Worm (Caenorhabditis elegans) whole organism, young adult: ENCODE results near the gene slc-36.5.

Experiments used
- B0019.2 ChIP-seq: fragments of 200-800 bp; sonication (Bioruptor generic); conservative IDR thresholded peaks from 2 replicates; pipeline ENCODE4 v1.3.6; 2022; ENCODE audit warnings: missing genetic modification reagents, missing genetic modification characterization, missing compliant biosample characterization
- D2030.7 ChIP-seq: fragments of 200-800 bp; sonication (Bioruptor generic); IDR thresholded peaks from 2 replicates; pipeline ENCODE4 v1.3.6; 2022; ENCODE audit warnings: missing genetic modification reagents, missing genetic modification characterization, missing compliant biosample characterization
- F10E7.11 ChIP-seq: sonication (generic microtip); optimal IDR thresholded peaks from 2 replicates; lab custom pipeline; 2017; ENCODE audit warnings: mild to moderate bottlenecking, missing genetic modification characterization, moderate library complexity, missing compliant biosample characterization
- F22D6.2 ChIP-seq: sonication (generic microtip); optimal IDR thresholded peaks from 2 replicates; lab custom pipeline; 2016; ENCODE audit warnings: mild to moderate bottlenecking, missing genetic modification characterization, missing compliant biosample characterization
- F33H1.4 ChIP-seq: fragments of 200-800 bp; sonication (Bioruptor generic); IDR thresholded peaks from 2 replicates; pipeline ENCODE4 v1.3.6; 2022; ENCODE audit warnings: missing genetic modification reagents, missing genetic modification characterization, missing compliant biosample characterization
- F39B2.1 ChIP-seq: fragments of 200-800 bp; sonication (Bioruptor generic); IDR thresholded peaks from 2 replicates; pipeline ENCODE4 v1.3.6; 2022; ENCODE audit warnings: missing genetic modification reagents, missing genetic modification characterization, missing compliant biosample characterization
- F49E8.2 ChIP-seq: sonication (generic microtip); optimal IDR thresholded peaks from 3 replicates; lab custom pipeline; 2017; ENCODE audit warnings: missing genetic modification characterization, mild to moderate bottlenecking, missing compliant biosample characterization, antibody characterized with exemption, moderate library complexity; ENCODE audit not compliant: insufficient read depth
- F52B5.7 ChIP-seq: sonication (generic microtip); optimal IDR thresholded peaks from 2 replicates; lab custom pipeline; 2016; ENCODE audit warnings: mild to moderate bottlenecking, missing genetic modification characterization, missing compliant biosample characterization
- K11D2.4 ChIP-seq: fragments of 200-800 bp; sonication (Bioruptor generic); IDR thresholded peaks from 2 replicates; pipeline ENCODE4 v1.3.6; 2022; ENCODE audit warnings: missing genetic modification reagents, missing genetic modification characterization, missing compliant biosample characterization
- K12H6.12 ChIP-seq: fragments of 200-800 bp; sonication (Bioruptor generic); optimal IDR thresholded peaks from 2 replicates; lab custom pipeline; 2018; ENCODE audit warnings: mild to moderate bottlenecking, missing genetic modification characterization, missing compliant biosample characterization
- T26A5.8 ChIP-seq: sonication (generic microtip); optimal IDR thresholded peaks from 2 replicates; lab custom pipeline; 2016; ENCODE audit warnings: missing genetic modification characterization, missing compliant biosample characterization
- Y67H2A.10 ChIP-seq: fragments of 200-800 bp; sonication (Bioruptor generic); conservative IDR thresholded peaks from 2 replicates; pipeline ENCODE4 v1.3.6; 2022; ENCODE audit warnings: missing genetic modification reagents, missing genetic modification characterization, missing compliant biosample characterization
- ZK185.1 ChIP-seq: sonication (generic microtip); optimal IDR thresholded peaks from 2 replicates; lab custom pipeline; 2016; ENCODE audit warnings: mild to moderate bottlenecking, missing genetic modification characterization, missing compliant biosample characterization; ENCODE audit not compliant: poor library complexity, severe bottlenecking
- atf-7 ChIP-seq: sonication (generic microtip); optimal IDR thresholded peaks from 2 replicates; lab custom pipeline; 2017; ENCODE audit warnings: mild to moderate bottlenecking, missing genetic modification characterization, missing compliant biosample characterization
- attf-3 ChIP-seq: fragments of 200-800 bp; sonication (Bioruptor generic); conservative IDR thresholded peaks from 2 replicates; pipeline ENCODE4 v1.3.6; 2022; ENCODE audit warnings: missing genetic modification reagents, missing genetic modification characterization, missing compliant biosample characterization
- bed-1 ChIP-seq: fragments of 200-800 bp; sonication (Bioruptor generic); IDR thresholded peaks from 2 replicates; pipeline ENCODE4 v1.3.6; 2022; ENCODE audit warnings: missing genetic modification reagents, missing genetic modification characterization, missing compliant biosample characterization
- bed-2 ChIP-seq: fragments of 200-800 bp; sonication (Bioruptor generic); IDR thresholded peaks from 2 replicates; pipeline ENCODE4 v1.3.6; 2022; ENCODE audit warnings: missing genetic modification reagents, missing genetic modification characterization, missing compliant biosample characterization
- cebp-2 ChIP-seq: fragments of 200-800 bp; sonication (Bioruptor generic); IDR thresholded peaks from 2 replicates; pipeline ENCODE4 v1.3.6; 2022; ENCODE audit warnings: missing genetic modification characterization, missing compliant biosample characterization
- ceh-100 ChIP-seq: fragments of 200-800 bp; sonication (Bioruptor generic); IDR thresholded peaks from 2 replicates; pipeline ENCODE4 v1.3.6; 2022; ENCODE audit warnings: missing genetic modification reagents, missing genetic modification characterization, missing compliant biosample characterization
- ceh-91 ChIP-seq: fragments of 200-800 bp; sonication (Bioruptor generic); IDR thresholded peaks from 2 replicates; pipeline ENCODE4 v1.3.6; 2022; ENCODE audit warnings: missing genetic modification reagents, missing genetic modification characterization, missing compliant biosample characterization
- dpl-1 ChIP-seq: fragments of 150-350 bp; optimal IDR thresholded peaks from 2 replicates; lab custom pipeline; 2014; ENCODE audit warnings: missing biosample characterization, missing genetic modification reagents, missing genetic modification characterization
- efl-1 ChIP-seq: fragments of 150-350 bp; optimal IDR thresholded peaks from 2 replicates; lab custom pipeline; 2014; ENCODE audit warnings: missing biosample characterization, missing genetic modification reagents, missing genetic modification characterization
- egl-18 ChIP-seq: fragments of 200-800 bp; sonication (Bioruptor generic); IDR thresholded peaks from 2 replicates; pipeline ENCODE4 v1.3.6; 2022; ENCODE audit warnings: missing genetic modification reagents, missing genetic modification characterization, missing compliant biosample characterization
- ekl-4 ChIP-seq: fragments of 200-800 bp; sonication (Bioruptor generic); IDR thresholded peaks from 2 replicates; pipeline ENCODE4 v1.3.6; 2022; ENCODE audit warnings: missing genetic modification reagents, missing genetic modification characterization, missing compliant biosample characterization
- him-1 ChIP-seq: sonication (generic microtip); optimal IDR thresholded peaks from 2 replicates; lab custom pipeline; 2016; ENCODE audit warnings: missing genotype, missing genetic modification reagents, missing genetic modification characterization, missing compliant biosample characterization
- hlh-12 ChIP-seq: sonication (generic microtip); optimal IDR thresholded peaks from 2 replicates; lab custom pipeline; 2016; ENCODE audit warnings: missing genetic modification characterization, missing compliant biosample characterization
- hsf-1 ChIP-seq: fragments of 200-800 bp; sonication (Bioruptor generic); IDR thresholded peaks from 2 replicates; pipeline ENCODE4 v1.3.6; 2022; ENCODE audit warnings: missing genetic modification reagents, missing genetic modification characterization, missing compliant biosample characterization
- lag-1 ChIP-seq: fragments of 200-800 bp; sonication (Bioruptor generic); IDR thresholded peaks from 2 replicates; pipeline ENCODE4 v1.3.6; 2022; ENCODE audit warnings: missing genetic modification reagents, missing genetic modification characterization, missing compliant biosample characterization
- let-526 ChIP-seq: fragments of 200-800 bp; sonication (Bioruptor generic); IDR thresholded peaks from 2 replicates; pipeline ENCODE4 v1.3.6; 2022; ENCODE audit warnings: missing genetic modification reagents, missing genetic modification characterization, missing compliant biosample characterization
- let-607 ChIP-seq, 2 experiments: fragments of 200-800 bp in 1 of 2; sonication (Bioruptor generic) in 1 of 2; sonication (generic microtip) in 1 of 2; optimal IDR thresholded peaks; 2 replicates each; lab custom pipeline; 2016 to 2018; ENCODE audit warnings: mild to moderate bottlenecking in 2 of 2, missing compliant biosample characterization in 2 of 2, missing genetic modification characterization in 2 of 2, moderate library complexity in 2 of 2, missing genotype in 1 of 2
- lin-35 ChIP-seq, 3 experiments: fragments of 150-350 bp in 2 of 3; sonication (generic microtip) in 1 of 3; optimal IDR thresholded peaks; 2 replicates each; lab custom pipeline; 2014 to 2018; ENCODE audit warnings: missing biosample characterization in 3 of 3, missing genetic modification characterization in 3 of 3, missing genetic modification reagents in 3 of 3
- lin-40 ChIP-seq: sonication (generic microtip); optimal IDR thresholded peaks from 2 replicates; lab custom pipeline; 2016; ENCODE audit warnings: missing genetic modification characterization, mild to moderate bottlenecking, missing compliant biosample characterization, missing genotype, missing genetic modification reagents
- lin-54 ChIP-seq: fragments of 200-800 bp; sonication (Bioruptor generic); optimal IDR thresholded peaks from 2 replicates; lab custom pipeline; 2018; ENCODE audit warnings: mild to moderate bottlenecking, missing genetic modification characterization, missing compliant biosample characterization
- madf-6 ChIP-seq: fragments of 200-800 bp; sonication (Bioruptor generic); IDR thresholded peaks from 2 replicates; pipeline ENCODE4 v1.3.6; 2022; ENCODE audit warnings: missing genetic modification reagents, missing genetic modification characterization, missing compliant biosample characterization
- madf-8 ChIP-seq: fragments of 200-800 bp; sonication (Bioruptor generic); conservative IDR thresholded peaks from 2 replicates; pipeline ENCODE4 v1.3.6; 2022; ENCODE audit warnings: missing genetic modification reagents, missing genetic modification characterization, missing compliant biosample characterization
- mcd-1 ChIP-seq: fragments of 200-800 bp; sonication (Bioruptor generic); IDR thresholded peaks from 2 replicates; pipeline ENCODE4 v1.3.6; 2022; ENCODE audit warnings: missing genetic modification reagents, missing genetic modification characterization, missing compliant biosample characterization
- nfyb-1 ChIP-seq: fragments of 200-800 bp; sonication (Bioruptor generic); IDR thresholded peaks from 2 replicates; pipeline ENCODE4 v1.3.6; 2022; ENCODE audit warnings: missing genetic modification reagents, missing genetic modification characterization, missing compliant biosample characterization
- nhr-120 ChIP-seq: fragments of 200-800 bp; sonication (Bioruptor generic); IDR thresholded peaks from 2 replicates; pipeline ENCODE4 v1.3.6; 2022; ENCODE audit warnings: missing genetic modification characterization, missing compliant biosample characterization
- pbrm-1 ChIP-seq: fragments of 200-800 bp; sonication (Bioruptor generic); IDR thresholded peaks from 2 replicates; pipeline ENCODE4 v1.3.6; 2022; ENCODE audit warnings: missing genetic modification reagents, missing genetic modification characterization, missing compliant biosample characterization
- rcor-1 ChIP-seq: fragments of 200-800 bp; sonication (Bioruptor generic); IDR thresholded peaks from 2 replicates; pipeline ENCODE4 v1.3.6; 2022; ENCODE audit warnings: missing genetic modification reagents, missing genetic modification characterization, missing compliant biosample characterization
- rec-8 ChIP-seq, 2 experiments: sonication (generic microtip); optimal IDR thresholded peaks; 2 replicates each; lab custom pipeline; 2016; ENCODE audit warnings: mild to moderate bottlenecking in 2 of 2, missing genetic modification characterization in 2 of 2, missing genetic modification reagents in 2 of 2, missing genotype in 2 of 2, missing biosample characterization in 1 of 2, missing compliant biosample characterization in 1 of 2, moderate library complexity in 1 of 2
- sdz-38 ChIP-seq: sonication (generic microtip); optimal IDR thresholded peaks from 2 replicates; lab custom pipeline; 2016; ENCODE audit warnings: missing genotype, missing genetic modification characterization, missing compliant biosample characterization
- snpc-4 ChIP-seq, 5 experiments: fragments of 150-350 bp in 1 of 5; sonication (generic microtip) in 4 of 5; optimal IDR thresholded peaks; 2 replicates each; lab custom pipeline; 2014 to 2018; ENCODE audit warnings: missing genetic modification characterization in 5 of 5, missing biosample characterization in 3 of 5, antibody characterized with exemption in 2 of 5, mild to moderate bottlenecking in 2 of 5, missing compliant biosample characterization in 2 of 5, missing genotype in 2 of 5, moderate library complexity in 2 of 5, missing genetic modification reagents in 1 of 5
- tbp1 ChIP-seq: fragments of 200-800 bp; sonication (Bioruptor generic); optimal IDR thresholded peaks from 2 replicates; lab custom pipeline; 2018; ENCODE audit warnings: mild to moderate bottlenecking, missing genetic modification characterization, missing compliant biosample characterization
- unc-130 ChIP-seq: sonication (generic microtip); optimal IDR thresholded peaks from 2 replicates; lab custom pipeline; 2016; ENCODE audit warnings: missing genetic modification reagents, missing genetic modification characterization, missing compliant biosample characterization
- xnd-1 ChIP-seq: sonication (generic microtip); optimal IDR thresholded peaks from 2 replicates; lab custom pipeline; 2016; ENCODE audit warnings: missing genotype, missing genetic modification reagents, missing genetic modification characterization, missing compliant biosample characterization
- ztf-6 ChIP-seq: fragments of 200-800 bp; sonication (Bioruptor generic); IDR thresholded peaks from 2 replicates; pipeline ENCODE4 v1.3.6; 2022; ENCODE audit warnings: missing genetic modification reagents, missing genetic modification characterization, missing compliant biosample characterization

slc-36.5 gene

DNA sequence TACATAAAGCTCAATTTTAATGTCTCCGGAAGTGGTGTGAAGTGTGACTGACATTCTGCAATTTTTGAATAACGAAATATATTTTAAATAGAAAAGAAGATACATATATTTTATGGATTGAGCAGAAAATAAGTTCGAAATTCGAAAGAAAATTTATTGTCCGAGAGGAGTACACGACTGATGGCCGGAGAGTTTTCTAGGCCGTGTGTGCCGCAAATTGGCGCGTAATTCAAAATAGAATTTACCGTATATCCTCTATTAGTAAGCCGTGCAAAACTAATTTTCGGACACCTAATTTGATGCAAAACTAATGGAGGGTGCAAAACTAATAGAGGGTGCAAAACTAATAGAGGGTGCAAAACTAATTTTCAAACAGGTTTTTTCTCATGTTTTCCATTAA is 36.5 kb upstream of the slc-36.5 start, which contains the start of gene cyn-10:
Gene cyn-10 (minus strand): TSS at position 57 of the 400 bp plus-strand sequence.
- TF ChIP-seq D2030.7 (GFP tag; lab: Robert Waterston, UW) (no peak), F22D6.2 (tag; lab: Kevin White, UChicago) (peak; percentile 71), mcd-1 (GFP tag; lab: Robert Waterston, UW) (peak; percentile 84), xnd-1 (tag; lab: Kevin White, UChicago) (peak; percentile 39), lag-1 (GFP tag; lab: Robert Waterston, UW) (0 out of 2 replicates have a peak, but pooled peaks have one; percentile 51), cebp-2 (GFP tag; lab: Robert Waterston, UW) (0 out of 2 replicates have a peak, but pooled peaks have one; percentile 21), pbrm-1 (GFP tag; lab: Robert Waterston, UW) (peak; percentile 72; the same call in 1 of the 2 replicates), lin-40 (peak; percentile 53), F49E8.2 (tag; lab: Kevin White, UChicago) (no peak), madf-8 (GFP tag; lab: Robert Waterston, UW) (peak; percentile 68), F10E7.11 (peak; percentile 56), K11D2.4 (GFP tag; lab: Robert Waterston, UW) (peak; percentile 60; the same call in 1 of the 2 replicates), atf-7 (tag; lab: Kevin White, UChicago) (peak; percentile 21), Y67H2A.10 (GFP tag; lab: Robert Waterston, UW) (peak; percentile 55; the same call in 1 of the 2 replicates), rcor-1 (GFP tag; lab: Robert Waterston, UW) (peak; percentile 72), lin-35 (GFP tag; optimal IDR thresholded peaks at IDR 0.05; lab: Kevin White, UChicago) (peak in 2 of 3 experiments; percentile 42 to 94), ZK185.1 (tag; lab: Kevin White, UChicago) (peak; percentile 92), F52B5.7 (no peak), dpl-1 (peak; percentile 68), efl-1 (GFP tag; lab: Kevin White, UChicago) (peak; percentile 65), attf-3 (peak; percentile 51; the same call in 1 of the 2 replicates), ztf-6 (no peak), sdz-38 (tag; lab: Kevin White, UChicago) (no peak), K12H6.12 (tag; lab: Kevin White, UChicago) (peak; percentile 31), ekl-4 (GFP tag; lab: Robert Waterston, UW) (peak; percentile 78), bed-1 (GFP tag; lab: Robert Waterston, UW) (0 out of 2 replicates have a peak, but pooled peaks have one; percentile 36), hsf-1 (GFP tag; lab: Robert Waterston, UW) (peak; percentile 54), tbp1 (GFP tag; lab: Kevin White, UChicago) (no peak), him-1 (peak; percentile 73), F39B2.1 (GFP tag; lab: Robert Waterston, UW) (0 out of 2 replicates have a peak, but pooled peaks have one; percentile 53), rec-8 (tag; optimal IDR thresholded peaks at IDR 0.05; lab: Kevin White, UChicago) (peak; percentile 28 to 61), madf-6 (GFP tag; lab: Robert Waterston, UW) (no peak), T26A5.8 (tag; lab: Kevin White, UChicago) (no peak), F33H1.4 (peak; percentile 58), let-607 (tag; optimal IDR thresholded peaks at IDR 0.05; lab: Kevin White, UChicago) (peak in 1 of 2 experiments; percentile 57), nfyb-1 (GFP tag; lab: Robert Waterston, UW) (peak; percentile 65; the same call in 1 of the 2 replicates), unc-130 (peak; percentile 84), hlh-12 (tag; lab: Kevin White, UChicago) (no peak), nhr-120 (GFP tag; lab: Robert Waterston, UW) (no peak), lin-54 (peak; percentile 94), ceh-91 (GFP tag; lab: Robert Waterston, UW) (peak; percentile 51), B0019.2 (GFP tag; lab: Robert Waterston, UW) (peak; percentile 68; the same call in 1 of the 2 replicates), let-526 (peak; percentile 86; the same call in 1 of the 2 replicates), snpc-4 (GFP tag; optimal IDR thresholded peaks at IDR 0.05; lab: Kevin White, UChicago) (no peak), snpc-4 (tag; optimal IDR thresholded peaks at IDR 0.05; lab: Kevin White, UChicago) (peak in 1 of 4 experiments; percentile 4), egl-18 (GFP tag; lab: Robert Waterston, UW) (0 out of 2 replicates have a peak, but pooled peaks have one; percentile 54), ceh-100 (GFP tag; lab: Robert Waterston, UW) (peak; percentile 74), bed-2 (GFP tag; lab: Robert Waterston, UW) (peak; percentile 82; the same call in 1 of the 2 replicates)
